Fruit fly (Drosophila melanogaster) whole organism, larva: ENCODE measurements around the gene CG2701.

Source experiments
- noc ChIP-seq: fragments of 200-800 bp; sonication (Bioruptor generic); optimal IDR thresholded peaks from 3 replicates; lab custom pipeline; 2019; ENCODE audit warnings: missing biosample characterization, mild to moderate bottlenecking, missing genetic modification characterization, moderate library complexity

Gene CG2701

DNA sequence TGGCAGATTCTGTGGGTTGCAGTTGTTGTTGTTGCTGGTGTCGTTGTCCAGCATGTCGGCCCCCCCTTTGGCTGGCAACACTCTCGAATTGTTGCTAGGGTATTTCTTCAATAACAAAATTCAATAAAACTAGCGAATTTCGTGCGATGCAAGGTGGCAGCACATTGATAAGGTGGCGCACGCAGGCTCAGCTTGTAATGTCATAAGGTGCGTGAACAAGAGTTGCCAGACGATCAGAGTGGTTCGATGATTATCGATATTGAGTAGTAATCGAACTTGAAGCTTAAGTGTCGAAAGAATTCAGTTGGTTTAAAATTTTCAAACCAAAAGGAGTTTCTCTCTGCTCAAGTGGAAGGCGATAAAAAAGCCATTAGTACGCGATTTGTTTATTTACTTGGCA is at the start of gene CG2701:
TSS of gene CG2701 (minus strand) at position 206 of the 400 bp plus-strand sequence.
- TF ChIP-seq noc (tag; lab: Kevin White, UChicago): no peak

DNA sequence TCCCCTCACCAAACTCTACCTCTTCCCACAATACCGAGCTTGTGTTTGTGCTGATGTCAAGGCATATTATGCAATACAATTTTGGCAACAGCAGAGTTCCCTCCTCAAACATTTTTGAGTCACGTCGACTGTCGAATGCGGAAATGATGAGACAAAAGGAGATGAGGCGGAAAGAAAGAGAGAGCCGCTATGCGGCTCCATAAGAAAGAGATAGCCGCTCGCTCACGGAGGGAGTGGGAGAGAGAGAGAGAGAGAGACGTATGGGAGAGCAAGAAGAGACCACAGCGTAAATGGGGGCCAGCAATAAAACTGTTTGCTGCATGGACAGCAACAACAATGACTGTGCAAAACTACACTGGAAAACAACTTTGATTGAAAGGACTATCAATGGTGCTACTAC is 45.3 kb upstream of the CG2701 start:
- TF ChIP-seq noc (tag; lab: Kevin White, UChicago): no peak

DNA sequence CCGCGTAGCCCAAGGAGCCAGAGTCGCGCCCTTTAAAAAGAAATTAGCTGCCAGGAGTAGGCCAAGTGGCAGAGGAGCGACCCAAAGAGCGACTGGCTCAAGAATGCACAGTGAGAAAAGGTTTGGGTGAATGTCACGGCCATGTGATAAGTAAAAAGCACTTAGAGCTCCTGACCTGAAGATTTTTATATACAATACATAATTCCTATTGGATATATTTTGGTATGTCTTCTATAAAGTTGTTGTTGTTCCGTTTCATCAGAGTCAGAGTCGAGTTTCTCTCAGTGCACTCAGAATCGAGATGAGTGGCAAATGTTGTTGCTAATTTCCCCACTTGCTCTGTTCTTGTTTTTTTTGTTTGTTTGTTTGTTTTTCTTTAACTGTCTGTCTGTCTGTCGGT is 41.1 kb upstream of the CG2701 start:
- TF ChIP-seq noc (tag; lab: Kevin White, UChicago): no peak

DNA sequence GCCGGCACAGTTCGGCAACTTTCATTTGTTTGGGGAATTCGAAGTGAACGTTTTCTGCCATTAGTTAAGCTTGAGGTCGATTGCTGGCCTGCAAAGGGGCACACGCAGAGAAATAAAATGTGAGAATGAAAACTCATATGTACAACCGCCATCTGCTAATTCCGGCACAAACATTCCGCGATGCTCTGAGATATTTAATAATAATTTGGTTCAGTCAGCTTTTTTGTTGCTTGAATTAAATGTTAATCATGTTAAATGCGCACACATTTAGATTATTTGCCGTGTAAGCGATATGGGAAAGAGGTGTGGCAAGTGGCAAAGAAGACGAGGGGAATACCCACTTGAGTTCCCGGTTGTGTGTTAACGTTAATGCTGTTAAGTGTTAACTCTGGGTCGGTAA is 37.3 kb upstream of the CG2701 start:
- no peak for TF ChIP-seq noc (tag; lab: Kevin White, UChicago)

DNA sequence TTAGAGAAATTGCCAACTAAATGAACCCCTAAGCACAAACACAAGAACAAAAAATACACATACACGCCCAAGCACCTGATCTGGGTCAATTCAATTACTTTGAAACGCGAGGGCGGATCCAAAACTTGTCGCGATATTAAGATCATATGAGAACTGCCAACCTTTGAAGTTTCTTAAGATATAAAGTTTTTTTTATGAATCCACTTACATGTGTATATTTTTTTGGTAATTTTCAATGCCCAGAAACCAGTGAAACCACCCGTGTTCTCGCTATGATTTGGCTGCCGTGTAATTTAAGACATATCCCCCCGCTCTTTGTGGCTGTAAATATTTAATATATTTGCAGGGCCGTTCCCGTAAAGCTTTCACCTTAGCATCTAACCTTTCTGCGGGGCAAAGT is 29.6 kb upstream of the CG2701 start:
- TF ChIP-seq noc (tag; lab: Kevin White, UChicago): no peak

DNA sequence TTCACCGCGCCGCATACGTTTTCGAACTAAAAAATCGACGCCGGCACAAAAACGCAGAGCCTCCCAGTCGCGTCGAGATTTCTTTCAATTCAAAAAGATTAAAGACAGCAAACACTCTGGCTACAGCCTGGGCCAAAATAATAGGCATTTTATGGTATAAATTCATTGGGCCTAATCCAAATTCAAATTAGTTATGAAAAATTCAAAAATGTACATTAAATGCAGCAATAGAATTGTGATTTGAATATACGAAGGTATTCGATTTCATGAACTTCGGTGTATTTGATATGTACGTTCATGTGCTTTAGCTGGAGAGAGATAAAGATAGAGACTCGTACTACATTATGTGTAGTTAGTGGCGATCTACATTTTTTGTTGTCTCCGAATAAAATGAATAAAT is 23.9 kb upstream of the CG2701 start, which contains the start of gene Syx4:
TSS of gene Syx4 (minus strand) at position 35 of the 400 bp plus-strand sequence.
- TF ChIP-seq noc (tag; lab: Kevin White, UChicago): peak; percentile 93

DNA sequence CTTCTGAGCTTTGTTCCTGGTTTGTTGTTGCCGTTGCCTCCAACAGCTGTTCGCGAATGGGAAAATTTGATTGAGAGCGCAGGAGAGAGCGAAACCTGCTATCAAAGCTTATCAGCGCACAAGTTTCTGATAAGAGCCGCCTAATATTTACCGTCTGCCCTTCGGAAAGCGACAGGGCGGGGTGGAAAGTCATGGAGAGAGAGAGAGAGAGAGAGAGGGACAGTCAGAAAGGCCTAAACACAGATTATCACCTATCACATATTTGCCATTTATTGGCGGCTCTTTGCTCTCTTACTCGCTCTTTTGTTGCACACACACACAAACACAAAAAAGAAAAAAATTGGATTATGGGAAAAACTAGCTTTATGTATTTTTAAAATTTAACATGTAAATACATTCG is 23.5 kb upstream of the CG2701 start:
- TF ChIP-seq noc (tag; lab: Kevin White, UChicago): no peak

DNA sequence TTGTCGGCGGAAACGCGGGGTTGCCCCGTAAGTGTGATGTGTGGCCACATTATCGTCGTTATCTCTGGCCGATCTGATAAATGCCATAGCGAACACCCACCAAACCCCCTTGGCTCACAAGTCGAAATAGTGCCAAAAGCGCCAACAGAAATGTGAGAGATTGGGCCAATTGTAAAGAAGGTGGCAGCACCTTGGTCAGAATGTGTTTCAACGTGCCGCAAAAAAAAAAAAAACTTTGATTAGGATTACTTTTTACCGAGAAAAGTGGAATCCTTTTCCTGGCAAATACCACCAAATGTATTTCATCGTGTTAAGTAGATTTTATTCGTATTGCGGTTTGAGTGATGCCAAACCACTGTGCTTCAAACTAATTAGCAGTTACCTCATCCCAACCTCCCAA is 22.9 kb upstream of the CG2701 start:
- TF ChIP-seq noc (tag; lab: Kevin White, UChicago): peak; percentile 89

DNA sequence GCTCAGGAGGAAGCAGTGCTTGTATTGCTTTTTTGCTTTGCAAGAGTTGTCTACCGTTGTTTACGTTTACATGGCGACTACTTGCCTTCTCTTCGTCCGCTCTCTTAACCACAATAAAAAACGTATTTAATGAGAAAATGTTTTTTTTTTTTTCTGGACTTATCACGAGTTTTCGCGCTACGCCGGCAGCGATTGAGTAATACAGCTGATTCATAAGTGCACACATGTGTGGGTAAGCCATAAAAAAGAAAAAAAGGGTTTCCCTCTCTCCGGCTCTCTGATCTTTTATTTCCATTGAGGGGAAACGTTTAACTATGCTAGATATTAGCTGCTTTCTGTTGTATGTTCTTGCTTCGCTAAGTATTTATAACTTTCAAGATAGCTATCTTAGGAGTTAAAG is 21.9 kb upstream of the CG2701 start:
- no peak for TF ChIP-seq noc (tag; lab: Kevin White, UChicago)

DNA sequence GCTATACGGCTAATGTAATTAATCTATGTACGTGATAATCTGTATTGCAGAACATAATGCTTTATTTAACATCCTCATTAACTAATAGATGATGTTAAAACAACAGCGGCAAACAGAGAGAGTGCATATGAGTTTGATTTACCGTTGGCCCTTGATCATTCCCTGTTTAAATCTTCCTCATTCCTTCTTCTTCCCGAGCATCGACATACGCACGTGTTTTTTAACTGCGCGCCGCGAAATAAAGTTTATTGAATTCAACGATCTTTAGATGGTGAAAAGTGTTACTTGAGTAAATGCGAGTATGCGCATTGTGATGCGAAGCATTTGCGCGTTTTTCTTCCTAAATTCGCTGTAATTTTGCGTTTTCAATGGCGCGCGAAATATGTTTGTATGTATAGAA is 20.0 kb upstream of the CG2701 start, which contains the start of gene kirre:
TSS of gene kirre (plus strand) at position 301 of the 400 bp plus-strand sequence.
- no peak for TF ChIP-seq noc (tag; lab: Kevin White, UChicago)

DNA sequence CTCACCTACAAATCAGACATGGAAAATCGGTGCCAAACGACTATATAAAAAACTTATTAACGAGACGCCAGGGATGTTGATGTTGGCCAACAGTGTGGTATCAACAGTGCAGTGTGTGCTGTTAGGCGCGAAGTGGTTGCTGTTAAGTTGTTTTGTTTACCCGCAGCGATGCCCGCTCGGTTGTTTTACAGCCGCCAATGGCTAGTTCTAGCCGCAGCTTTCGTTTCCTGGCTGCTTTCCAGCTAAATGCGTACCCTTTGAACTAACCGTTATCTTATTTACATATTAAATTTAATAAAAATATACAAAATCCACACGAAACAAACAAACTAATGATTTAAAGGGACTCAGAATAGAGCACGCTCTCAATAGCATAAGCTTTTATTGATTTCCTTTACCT is 18.5 kb upstream of the CG2701 start, which contains the start of gene crm:
TSS of gene crm (minus strand) at position 111 of the 400 bp plus-strand sequence.
- no peak for TF ChIP-seq noc (tag; lab: Kevin White, UChicago)

DNA sequence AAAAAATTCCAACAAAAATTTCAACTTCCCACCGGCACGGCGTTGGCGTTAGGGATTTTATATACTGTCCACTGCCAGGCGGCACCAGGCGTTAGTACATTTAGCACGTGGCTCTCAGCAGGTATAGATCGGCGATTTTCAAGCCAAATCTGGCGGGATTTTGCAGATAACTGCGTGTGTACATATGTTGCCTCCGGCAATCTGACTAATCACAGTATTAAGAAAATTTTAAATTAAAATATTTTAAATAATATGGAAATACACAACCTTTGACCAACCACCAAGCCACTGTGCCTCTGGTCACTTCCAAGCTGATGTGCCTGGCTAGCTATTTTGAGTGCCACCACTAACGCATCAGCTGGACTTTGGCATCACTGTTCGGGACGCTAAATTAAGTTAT is 12.0 kb upstream of the CG2701 start, which contains the start of the genes ttm50 and CG2712:
TSS of gene ttm50 (minus strand) at position 64 of the 400 bp plus-strand sequence.
TSS of gene CG2712 (plus strand) at position 343 of the 400 bp plus-strand sequence.
- peak; percentile 58 for TF ChIP-seq noc (tag; lab: Kevin White, UChicago)

DNA sequence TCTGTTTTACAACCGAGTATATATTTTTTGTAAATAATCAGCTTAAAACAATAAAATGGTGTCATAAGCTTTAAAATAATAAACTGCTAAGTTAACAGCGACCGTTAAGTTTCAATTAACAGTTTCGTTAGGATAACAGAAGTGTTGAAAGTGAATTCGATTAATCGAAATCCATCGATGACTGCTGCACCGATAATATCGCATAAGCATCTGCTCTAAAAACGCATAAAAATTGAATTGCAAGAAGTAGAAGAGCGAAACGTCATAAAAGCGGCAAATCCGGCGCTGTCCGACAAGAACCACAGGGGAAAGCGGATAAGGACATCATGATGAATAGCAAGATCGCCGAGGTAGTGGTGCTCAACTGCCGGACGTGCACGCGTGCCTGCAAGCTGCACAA is 7.4 kb upstream of the CG2701 start, which contains the start of gene dwg:
TSS of gene dwg (plus strand) at position 193 of the 400 bp plus-strand sequence.
- TF ChIP-seq noc (tag; lab: Kevin White, UChicago): no peak

DNA sequence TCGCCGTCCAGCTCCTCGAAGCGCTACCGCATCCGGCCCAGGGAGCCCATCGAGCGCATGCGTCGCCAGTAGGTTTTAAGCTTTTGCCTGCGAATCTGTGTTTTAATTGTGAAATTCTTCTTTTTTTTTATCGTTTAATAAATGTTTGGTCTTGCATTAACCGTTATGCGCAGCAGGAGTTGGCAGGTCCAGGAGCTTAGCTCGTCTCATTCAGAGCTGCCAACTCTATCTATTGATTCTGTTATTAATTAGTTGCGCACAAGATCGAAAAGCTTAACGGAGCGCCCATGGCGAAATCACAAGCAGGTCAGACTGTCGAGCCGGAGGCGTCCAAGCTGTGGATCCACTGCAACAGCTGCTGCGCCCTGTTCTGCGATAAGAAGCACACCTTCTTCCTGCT is 6.3 kb upstream of the CG2701 start, which contains the start of gene vilya:
TSS of gene vilya (plus strand) at position 259 of the 400 bp plus-strand sequence.
- TF ChIP-seq noc (tag; lab: Kevin White, UChicago): no peak

DNA sequence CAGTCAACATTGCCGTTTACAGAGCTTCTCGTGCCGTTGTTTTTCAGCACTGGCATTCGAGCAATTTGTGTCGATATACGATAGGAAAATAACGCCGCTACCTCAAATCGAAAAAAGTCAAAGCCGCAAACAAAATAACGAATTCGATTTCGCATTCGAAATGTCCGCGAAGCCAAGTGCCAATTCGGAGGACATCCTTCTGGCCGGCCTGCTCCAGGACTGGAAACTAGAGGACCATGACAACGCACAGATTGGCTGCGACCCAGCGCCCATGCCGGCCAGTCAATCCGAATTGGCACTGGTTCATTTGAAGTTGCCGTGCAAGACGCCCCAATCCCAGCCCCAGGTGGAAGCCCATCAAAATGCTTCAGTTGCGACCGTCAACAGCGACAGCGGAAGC is 5.4 kb downstream of the CG2701 start:
- TF ChIP-seq noc (tag; lab: Kevin White, UChicago): no peak

DNA sequence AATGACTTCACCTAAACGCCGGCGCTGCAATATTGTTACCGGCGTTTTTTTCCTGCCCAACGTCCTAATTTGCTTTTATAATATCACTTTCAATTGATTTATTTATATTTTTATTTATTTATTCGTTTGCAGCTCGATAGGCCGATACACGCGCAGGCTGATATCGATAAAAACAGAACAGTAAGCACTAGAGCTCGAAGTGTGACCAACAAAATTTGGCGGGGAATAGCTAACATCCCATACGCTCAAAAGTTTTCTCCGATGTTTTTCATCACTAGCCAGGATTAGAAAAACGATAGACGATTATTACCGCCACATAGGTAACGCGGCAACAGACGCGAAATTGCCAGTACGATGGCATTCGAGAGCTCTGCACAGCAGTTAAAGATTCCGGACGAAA is 6.4 kb downstream of the CG2701 start, which contains the start of the genes CG2685 and CG2694:
TSS of gene CG2685 (minus strand) at position 185 of the 400 bp plus-strand sequence.
TSS of gene CG2694 (plus strand) at position 304 of the 400 bp plus-strand sequence.
- TF ChIP-seq noc (tag; lab: Kevin White, UChicago): no peak

DNA sequence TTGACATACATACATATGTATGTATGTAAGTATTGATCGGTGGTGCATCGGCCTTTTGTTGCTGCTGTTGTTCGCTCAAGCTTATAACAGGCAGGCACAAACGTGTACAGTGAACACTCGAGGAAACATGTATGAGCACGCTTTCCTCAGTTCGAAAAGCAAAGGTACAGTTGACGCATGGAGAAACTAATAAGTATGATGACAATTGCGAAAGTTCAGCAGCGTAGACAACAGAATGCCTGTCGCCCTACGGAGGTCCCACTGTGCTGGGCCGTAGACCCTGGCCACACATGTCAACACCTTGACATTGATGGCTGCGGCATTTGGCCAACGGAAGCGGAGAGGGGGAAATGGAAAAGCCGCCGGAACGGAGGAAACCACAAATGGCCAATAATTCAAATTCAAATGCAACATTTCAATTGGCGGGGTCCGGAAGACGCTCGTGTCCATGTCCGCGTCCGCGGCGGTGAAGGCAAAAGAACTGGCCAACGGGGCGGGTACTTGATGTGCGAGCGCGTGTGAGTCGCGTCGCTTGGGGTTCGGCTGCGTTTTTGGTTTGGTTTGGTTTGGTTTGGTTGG is 11.9 kb downstream of the CG2701 start, which contains the start of gene CG2681:
TSS of gene CG2681 (plus strand) at position 529 of the 579 bp plus-strand sequence.
- TF ChIP-seq noc (tag; lab: Kevin White, UChicago): no peak
